Fruit fly (Drosophila melanogaster) whole organism, wandering third instar larva: ENCODE data around the gene ssh.

Experiments used
- CG32264 ChIP-seq: fragments of 200-800 bp; sonication (Bioruptor generic); optimal IDR thresholded peaks from 2 replicates; lab custom pipeline; 2016; ENCODE audit warnings: missing biosample characterization, missing genetic modification characterization
- CG9705 ChIP-seq: fragments of 200-800 bp; sonication (Bioruptor generic); optimal IDR thresholded peaks from 2 replicates; lab custom pipeline; 2018; ENCODE audit warnings: missing biosample characterization, mild to moderate bottlenecking, missing genetic modification characterization
- CrebA ChIP-seq: fragments of 200-800 bp; sonication (Bioruptor generic); optimal IDR thresholded peaks from 2 replicates; lab custom pipeline; 2016; ENCODE audit warnings: missing biosample characterization, mild to moderate bottlenecking, missing genetic modification characterization, borderline replicate concordance
- Dfd ChIP-seq: fragments of >200 bp; optimal IDR thresholded peaks from 2 replicates; lab custom pipeline; 2017; ENCODE audit warnings: missing biosample characterization, missing genetic modification characterization
- Dif ChIP-seq: fragments of 200-275, 200-300 bp; sonication (Bioruptor generic); optimal IDR thresholded peaks from 2 replicates; lab custom pipeline; 2018; ENCODE audit warnings: missing biosample characterization, missing genetic modification characterization; ENCODE audit not compliant: partially characterized antibody
- GATAd ChIP-seq: sonication (Bioruptor generic); optimal IDR thresholded peaks from 2 replicates; lab custom pipeline; 2016; ENCODE audit warnings: missing biosample characterization, missing genetic modification characterization
- HLH106 ChIP-seq: fragments of 200-800 bp; optimal IDR thresholded peaks from 3 replicates; lab custom pipeline; 2019; ENCODE audit warnings: missing biosample characterization, mild to moderate bottlenecking, missing genetic modification characterization, moderate library complexity
- Hr78 ChIP-seq: fragments of >200 bp; optimal IDR thresholded peaks from 2 replicates; lab custom pipeline; 2017; ENCODE audit warnings: missing biosample characterization, missing genetic modification characterization
- Hr83 ChIP-seq: fragments of 200-300 bp; sonication (Bioruptor generic); optimal IDR thresholded peaks from 2 replicates; lab custom pipeline; 2016; ENCODE audit warnings: missing biosample characterization, mild to moderate bottlenecking, missing genetic modification characterization, moderate library complexity; ENCODE audit not compliant: poor library complexity, severe bottlenecking
- Jra ChIP-seq: sonication (Bioruptor generic); optimal IDR thresholded peaks from 2 replicates; lab custom pipeline; 2016; ENCODE audit warnings: missing biosample characterization, missing genetic modification characterization
- Mio ChIP-seq: sonication (Bioruptor generic); optimal IDR thresholded peaks from 2 replicates; lab custom pipeline; 2016; ENCODE audit warnings: missing biosample characterization, missing genetic modification characterization
- N ChIP-seq: fragments of >200 bp; optimal IDR thresholded peaks from 2 replicates; lab custom pipeline; 2018; ENCODE audit warnings: missing biosample characterization, missing external identifiers, missing genetic modification characterization
- OdsH ChIP-seq: fragments of 200-800 bp; sonication (Bioruptor generic); optimal IDR thresholded peaks from 2 replicates; lab custom pipeline; 2016; ENCODE audit warnings: missing biosample characterization, mild to moderate bottlenecking, missing genetic modification characterization
- Rel ChIP-seq, 2 experiments: fragments of 200-800 bp; sonication (Bioruptor generic) in 1 of 2; optimal IDR thresholded peaks; 2 replicates in 1 of 2; 3 replicates in 1 of 2; lab custom pipeline; 2016 to 2019; ENCODE audit warnings: mild to moderate bottlenecking in 2 of 2, missing biosample characterization in 2 of 2, missing genetic modification characterization in 2 of 2, moderate library complexity in 1 of 2
- Sp1 ChIP-seq: fragments of 200-800 bp; sonication (Bioruptor generic); optimal IDR thresholded peaks from 3 replicates; lab custom pipeline; 2019; ENCODE audit warnings: missing biosample characterization, mild to moderate bottlenecking, missing genetic modification characterization, moderate library complexity
- Vsx2 ChIP-seq: fragments of 200-300, 225-300 bp; sonication (Bioruptor generic); optimal IDR thresholded peaks from 2 replicates; lab custom pipeline; 2018; ENCODE audit warnings: missing biosample characterization, missing genetic modification characterization; ENCODE audit not compliant: partially characterized antibody
- br ChIP-seq: fragments of 200-800 bp; sonication (Bioruptor generic); optimal IDR thresholded peaks from 2 replicates; lab custom pipeline; 2016; ENCODE audit warnings: missing biosample characterization, missing genetic modification characterization
- brk ChIP-seq: fragments of 200-800 bp; sonication (Bioruptor generic); optimal IDR thresholded peaks from 2 replicates; lab custom pipeline; 2016; ENCODE audit warnings: missing biosample characterization, mild to moderate bottlenecking, missing genetic modification characterization
- dl ChIP-seq, 2 experiments: fragments of 175-275, 200-275 bp in 1 of 2; fragments of 200-275 bp in 1 of 2; sonication (Bioruptor generic); optimal IDR thresholded peaks; lab custom pipeline; 2018; ENCODE audit warnings: mild to moderate bottlenecking in 2 of 2, missing biosample characterization in 2 of 2, missing genetic modification characterization in 2 of 2, moderate library complexity in 2 of 2; ENCODE audit not compliant: partially characterized antibody in 2 of 2, insufficient read depth in 1 of 2
- dmrt93B ChIP-seq: fragments of 200-800 bp; sonication (Bioruptor generic); optimal IDR thresholded peaks from 2 replicates; lab custom pipeline; 2018; ENCODE audit warnings: missing biosample characterization, mild to moderate bottlenecking, missing genetic modification characterization
- dsf ChIP-seq: sonication (Bioruptor generic); optimal IDR thresholded peaks from 2 replicates; lab custom pipeline; 2016; ENCODE audit warnings: missing biosample characterization, missing genetic modification characterization, borderline replicate concordance
- ey ChIP-seq: fragments of 200-800 bp; sonication (Bioruptor generic); optimal IDR thresholded peaks from 2 replicates; lab custom pipeline; 2016; ENCODE audit warnings: missing biosample characterization, missing genetic modification characterization
- foxo ChIP-seq, 2 experiments: fragments of 200-800 bp; sonication (Bioruptor generic); optimal IDR thresholded peaks; 2 replicates in 1 of 2; 3 replicates in 1 of 2; lab custom pipeline; 2016 to 2017; ENCODE audit warnings: missing biosample characterization in 2 of 2, missing genetic modification characterization in 2 of 2
- fru ChIP-seq: fragments of 200-800 bp; sonication (Bioruptor generic); optimal IDR thresholded peaks from 3 replicates; lab custom pipeline; 2016; ENCODE audit warnings: missing biosample characterization, mild to moderate bottlenecking, missing genetic modification characterization
- jim ChIP-seq: fragments of 175-275, 200-325 bp; sonication (Bioruptor generic); optimal IDR thresholded peaks from 2 replicates; lab custom pipeline; 2016; ENCODE audit warnings: missing biosample characterization, mild to moderate bottlenecking, missing genetic modification characterization
- lola ChIP-seq: fragments of >200 bp; optimal IDR thresholded peaks from 2 replicates; lab custom pipeline; 2017; ENCODE audit warnings: missing biosample characterization, missing genetic modification characterization
- pan ChIP-seq: fragments of >200 bp; optimal IDR thresholded peaks from 2 replicates; lab custom pipeline; 2017
- psq ChIP-seq: fragments of 200-800 bp; sonication (Bioruptor generic); optimal IDR thresholded peaks from 3 replicates; lab custom pipeline; 2017; ENCODE audit warnings: missing biosample characterization, mild to moderate bottlenecking, missing genetic modification characterization, moderate library complexity
- rgr ChIP-seq: fragments of 200-800 bp; sonication (Bioruptor generic); optimal IDR thresholded peaks from 3 replicates; lab custom pipeline; 2016; ENCODE audit warnings: missing biosample characterization, mild to moderate bottlenecking, missing genetic modification characterization
- sage ChIP-seq: fragments of 200-800 bp; sonication (Bioruptor generic); optimal IDR thresholded peaks from 2 replicates; lab custom pipeline; 2016; ENCODE audit warnings: missing biosample characterization, mild to moderate bottlenecking, missing genetic modification characterization
- sv ChIP-seq: fragments of 200-800 bp; sonication (Bioruptor generic); optimal IDR thresholded peaks from 3 replicates; lab custom pipeline; 2016; ENCODE audit warnings: missing biosample characterization, missing genetic modification characterization
- tai ChIP-seq: sonication (Bioruptor generic); optimal IDR thresholded peaks from 2 replicates; lab custom pipeline; 2016; ENCODE audit warnings: missing biosample characterization, missing genetic modification characterization
- usp ChIP-seq: fragments of >200 bp; optimal IDR thresholded peaks from 2 replicates; lab custom pipeline; 2017; ENCODE audit warnings: missing biosample characterization, missing genetic modification characterization

Gene ssh

DNA sequence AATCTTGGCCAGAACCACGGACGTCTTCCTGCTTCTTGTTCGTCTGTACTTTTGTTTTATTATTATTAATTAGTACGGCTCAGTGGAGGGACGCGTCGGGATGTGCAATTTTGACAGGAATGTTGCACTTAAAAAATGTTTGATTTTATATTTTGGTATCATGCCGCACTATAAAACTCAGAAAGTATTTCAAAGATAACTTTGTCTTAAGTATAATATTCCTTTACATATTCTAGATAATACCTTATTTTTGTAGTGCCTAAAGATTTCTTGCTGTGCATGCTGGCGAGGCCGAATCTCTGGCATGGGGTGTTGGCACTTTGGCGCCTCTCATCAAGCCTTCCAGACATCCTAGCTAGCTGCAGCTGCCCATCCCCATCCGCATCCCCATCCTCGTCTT is 8.4 kb upstream of the ssh start:
- TF ChIP-seq dmrt93B (no peak), GATAd (GFP tag; lab: Kevin White, UChicago) (no peak), pan (no peak)

DNA sequence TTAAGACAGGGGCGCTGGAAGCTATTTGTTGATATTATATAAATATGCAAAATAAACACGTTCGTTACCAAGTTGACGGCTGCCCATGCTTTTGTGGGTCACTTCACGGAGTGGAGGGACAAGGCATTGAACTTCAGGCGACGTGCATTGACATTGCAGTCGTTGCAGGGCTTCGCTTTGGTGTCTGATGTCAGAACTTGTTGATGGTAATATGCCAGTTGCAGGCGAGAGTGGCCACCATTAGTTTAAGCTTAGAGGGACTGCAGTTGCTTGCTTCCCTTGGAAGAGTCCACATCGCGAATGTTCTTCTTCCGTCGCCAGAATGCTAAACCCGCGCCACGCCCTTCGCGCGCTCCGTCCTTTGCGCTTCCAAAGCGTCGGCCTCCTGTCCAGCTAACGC is 2.6 kb upstream of the ssh start, which contains the start of gene mah:
Gene mah (plus strand): TSS at position 301 of the 400 bp plus-strand sequence.
- TF ChIP-seq Sp1 = no peak
- TF ChIP-seq ey (GFP tag; lab: Kevin White, UChicago) = no peak
- no peak for TF ChIP-seq fru (GFP tag; lab: Kevin White, UChicago)
- no peak for TF ChIP-seq GATAd (GFP tag; lab: Kevin White, UChicago)
- no peak for TF ChIP-seq br (GFP tag; lab: Kevin White, UChicago)
- TF ChIP-seq Jra (GFP tag; lab: Kevin White, UChicago) = no peak
- no peak for TF ChIP-seq Dif (GFP tag; lab: Kevin White, UChicago)
- TF ChIP-seq dl (GFP tag; optimal IDR thresholded peaks at IDR 0.05; lab: Kevin White, UChicago; ENCODE audit: insufficient read depth in 1 of 2, partially characterized antibody in 2 of 2) = no peak
- TF ChIP-seq dsf (GFP tag; lab: Kevin White, UChicago) = no peak
- no peak for TF ChIP-seq Mio (GFP tag; lab: Kevin White, UChicago)
- no peak for TF ChIP-seq rgr (GFP tag; lab: Kevin White, UChicago)
- no peak for TF ChIP-seq N (GFP tag; lab: Kevin White, UChicago)
- TF ChIP-seq tai (GFP tag; lab: Kevin White, UChicago) = no peak
- TF ChIP-seq HLH106 (tag; lab: Kevin White, UChicago) = no peak
- TF ChIP-seq psq (GFP tag; lab: Kevin White, UChicago) = no peak
- no peak for TF ChIP-seq lola (GFP tag; lab: Kevin White, UChicago)
- TF ChIP-seq sv (GFP tag; lab: Kevin White, UChicago) = no peak
- TF ChIP-seq foxo (GFP tag; optimal IDR thresholded peaks at IDR 0.05; lab: Kevin White, UChicago) = no peak

- TF ChIP-seq Rel (GFP tag; optimal IDR thresholded peaks at IDR 0.05; lab: Kevin White, UChicago) (no peak), Rel (tag; optimal IDR thresholded peaks at IDR 0.05; lab: Kevin White, UChicago) (peak; percentile 29), Hr83 (GFP tag; lab: Kevin White, UChicago) (peak; percentile 44), N (GFP tag; lab: Kevin White, UChicago) (peak; percentile 26), psq (GFP tag; lab: Kevin White, UChicago) (no peak), CG9705 (GFP tag; lab: Kevin White, UChicago) (peak; percentile 35)
- TF ChIP-seq, all 38 proteins: peak for 4
Measured at dm6 chr3R:24938049-24938448, 6.7 kb downstream of the ssh start, which contains the start of gene Osbp. Gene Osbp, minus strand, starts transcription at chr3R:24938222.

DNA sequence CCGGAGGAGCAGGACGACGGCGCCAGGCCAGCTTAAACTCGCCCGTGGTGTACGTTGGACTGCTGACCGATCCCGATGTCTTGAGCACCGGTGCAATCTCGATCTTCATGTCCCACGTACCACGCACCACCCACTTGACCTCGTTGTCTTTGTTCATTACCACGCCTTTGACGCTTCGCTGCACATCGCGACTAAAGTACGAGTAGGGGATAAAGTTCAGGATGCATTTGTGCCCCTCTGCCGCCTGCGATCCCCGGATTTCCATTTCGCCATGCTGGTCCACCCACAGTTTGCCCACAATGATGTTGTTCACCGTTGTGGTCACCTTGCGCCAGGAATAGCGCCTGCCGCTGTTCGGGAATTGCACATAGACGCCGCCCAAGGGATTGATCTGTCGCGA is 9.0 kb downstream of the ssh start:
- TF ChIP-seq sv (GFP tag; lab: Kevin White, UChicago) (no peak), brk (GFP tag; lab: Kevin White, UChicago) (no peak), rgr (GFP tag; lab: Kevin White, UChicago) (no peak), fru (GFP tag; lab: Kevin White, UChicago) (no peak), lola (GFP tag; lab: Kevin White, UChicago) (no peak), Vsx2 (GFP tag; lab: Kevin White, UChicago) (no peak), ey (GFP tag; lab: Kevin White, UChicago) (no peak), foxo (GFP tag; optimal IDR thresholded peaks at IDR 0.05; lab: Kevin White, UChicago) (no peak), GATAd (GFP tag; lab: Kevin White, UChicago) (no peak), CG32264 (GFP tag; lab: Kevin White, UChicago) (no peak)
- TF ChIP-seq, all 38 proteins: peak for 0

DNA sequence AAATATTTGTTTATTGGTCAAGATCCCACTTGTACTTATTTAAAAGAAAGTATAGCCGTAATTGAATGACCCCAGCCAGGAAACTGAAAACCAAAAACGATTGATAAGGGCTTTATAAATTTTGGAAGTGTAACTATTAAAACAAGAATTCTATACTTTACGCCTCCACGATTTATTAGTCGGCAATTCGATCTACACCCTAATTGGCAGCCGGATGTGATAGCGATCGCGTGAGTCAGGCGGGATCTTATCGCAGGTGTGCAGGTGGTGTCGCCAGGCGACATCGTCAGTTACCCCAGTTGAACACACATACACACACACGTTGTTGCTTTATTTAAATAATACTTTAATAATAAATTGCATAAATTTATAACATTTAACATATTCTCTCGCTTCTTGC is 10.2 kb downstream of the ssh start:
- no peak for TF ChIP-seq foxo (GFP tag; optimal IDR thresholded peaks at IDR 0.05; lab: Kevin White, UChicago)
- no peak for TF ChIP-seq CrebA (GFP tag; lab: Kevin White, UChicago)
- no peak for TF ChIP-seq jim (GFP tag; lab: Kevin White, UChicago)
- no peak for TF ChIP-seq usp (GFP tag; lab: Kevin White, UChicago)
- TF ChIP-seq Mio (GFP tag; lab: Kevin White, UChicago) = no peak
- TF ChIP-seq Hr83 (GFP tag; lab: Kevin White, UChicago) = no peak
- no peak for TF ChIP-seq Dfd (GFP tag; lab: Kevin White, UChicago)
- no peak for TF ChIP-seq Rel (GFP tag; optimal IDR thresholded peaks at IDR 0.05; lab: Kevin White, UChicago)
- TF ChIP-seq Rel (tag; optimal IDR thresholded peaks at IDR 0.05; lab: Kevin White, UChicago) = no peak
- no peak for TF ChIP-seq Dif (GFP tag; lab: Kevin White, UChicago)
- no peak for TF ChIP-seq CG32264 (GFP tag; lab: Kevin White, UChicago)
- TF ChIP-seq dsf (GFP tag; lab: Kevin White, UChicago) = no peak
- TF ChIP-seq dl (GFP tag; optimal IDR thresholded peaks at IDR 0.05; lab: Kevin White, UChicago; ENCODE audit: insufficient read depth in 1 of 2, partially characterized antibody in 2 of 2) = no peak
- no peak for TF ChIP-seq Hr78 (GFP tag; lab: Kevin White, UChicago)
- TF ChIP-seq sage (GFP tag; lab: Kevin White, UChicago) = no peak
- TF ChIP-seq dmrt93B = no peak
- no peak for TF ChIP-seq br (GFP tag; lab: Kevin White, UChicago)
- TF ChIP-seq ey (GFP tag; lab: Kevin White, UChicago) = no peak
- TF ChIP-seq N (GFP tag; lab: Kevin White, UChicago) = no peak
- no peak for TF ChIP-seq OdsH (GFP tag; lab: Kevin White, UChicago)
